ENCODE assay signal across 5 worm cellular contexts in genomic region chrII:9258034-9258556, ce11.
TF ChIP-seq lines count a peak whose summit lies in the region.

No protein-coding gene starts in this region.

TF ChIP-seq in whole organism, L1 larva, 84 proteins besides CTCF, POLR2A, EP300 and RAD21:
- TF ChIP-seq dsc-1 (tag; optimal IDR thresholded peaks at IDR 0.05; lab: Kevin White, UChicago) (peak; percentile 45), efl-1 (optimal IDR thresholded peaks at IDR 0.05; lab: Kevin White, UChicago) (no peak), efl-1 (GFP tag; optimal IDR thresholded peaks at IDR 0.05 in 1 of 2; lab: Kevin White, UChicago) (peak in 1 of 2 experiments; percentile 33), mep-1 (tag; optimal IDR thresholded peaks at IDR 0.05; lab: Kevin White, UChicago) (no peak), ceh-63 (GFP tag; optimal IDR thresholded peaks at IDR 0.05; lab: Kevin White, UChicago) (no peak), blmp-1 (tag; optimal IDR thresholded peaks at IDR 0.05; lab: Kevin White, UChicago) (peak; percentile 41)

TF ChIP-seq in whole organism, early embryonic, 17 proteins besides CTCF, POLR2A, EP300 and RAD21:
- TF ChIP-seq hnd-1 (tag; optimal IDR thresholded peaks at IDR 0.05; lab: Kevin White, UChicago) = no peak
- peak; percentile 35 for TF ChIP-seq hmg-4 (GFP tag; optimal IDR thresholded peaks at IDR 0.05; lab: Kevin White, UChicago)
- peak; percentile 51 for TF ChIP-seq B0310.2 (tag; optimal IDR thresholded peaks at IDR 0.05; lab: Kevin White, UChicago)
- no peak for TF ChIP-seq F13C5.2 (tag; optimal IDR thresholded peaks at IDR 0.05; lab: Kevin White, UChicago)
- peak; percentile 80 for TF ChIP-seq ama-1 (optimal IDR thresholded peaks at IDR 0.05; lab: Kevin White, UChicago)

TF ChIP-seq in whole organism, late embryonic, 69 proteins besides CTCF, POLR2A, EP300 and RAD21:
- peak; percentile 17 for TF ChIP-seq ceh-6 (GFP tag; optimal IDR thresholded peaks at IDR 0.05; lab: Kevin White, UChicago)
- no peak for TF ChIP-seq ttx-3 (tag; optimal IDR thresholded peaks at IDR 0.05; lab: Kevin White, UChicago)
- TF ChIP-seq odd-2 (tag; optimal IDR thresholded peaks at IDR 0.05; lab: Kevin White, UChicago) = no peak
- peak; percentile 25 for TF ChIP-seq madf-2 (tag; optimal IDR thresholded peaks at IDR 0.05; lab: Kevin White, UChicago)
- TF ChIP-seq ceh-14 (tag; optimal IDR thresholded peaks at IDR 0.05; lab: Kevin White, UChicago) = no peak
- TF ChIP-seq K02D7.2 (tag; optimal IDR thresholded peaks at IDR 0.05; lab: Kevin White, UChicago) = no peak
- TF ChIP-seq ceh-19 (GFP tag; optimal IDR thresholded peaks at IDR 0.05; lab: Kevin White, UChicago) = no peak
- TF ChIP-seq gmeb-2 (tag; optimal IDR thresholded peaks at IDR 0.05; lab: Kevin White, UChicago) = no peak
- TF ChIP-seq sox-4 (tag; optimal IDR thresholded peaks at IDR 0.05; lab: Kevin White, UChicago) = no peak
- TF ChIP-seq C38D4.7 (GFP tag; optimal IDR thresholded peaks at IDR 0.05; lab: Kevin White, UChicago) = no peak
- no peak for TF ChIP-seq zip-5 (tag; optimal IDR thresholded peaks at IDR 0.05; lab: Kevin White, UChicago)
- TF ChIP-seq ceh-2 (tag; optimal IDR thresholded peaks at IDR 0.05; lab: Kevin White, UChicago) = no peak
- no peak for TF ChIP-seq ceh-18 (tag; optimal IDR thresholded peaks at IDR 0.05; lab: Kevin White, UChicago)
- peak; percentile 9 for TF ChIP-seq ceh-24 (tag; optimal IDR thresholded peaks at IDR 0.05; lab: Kevin White, UChicago)
- TF ChIP-seq T23F11.4 (GFP tag; optimal IDR thresholded peaks at IDR 0.05; lab: Kevin White, UChicago) = no peak
- no peak for TF ChIP-seq Y22D7AL.16 (tag; optimal IDR thresholded peaks at IDR 0.05; lab: Kevin White, UChicago)

TF ChIP-seq in whole organism, midembryonic, 9 proteins besides CTCF, POLR2A, EP300 and RAD21:
- TF ChIP-seq klf-2 (GFP tag; conservative IDR thresholded peaks at IDR 0.05; lab: Robert Waterston, UW) (no peak), cog-1 (tag; optimal IDR thresholded peaks at IDR 0.05; lab: Kevin White, UChicago) (peak; percentile 9), ztf-23 (GFP tag; IDR thresholded peaks at IDR 0.05; lab: Robert Waterston, UW) (no peak), ref-1 (GFP tag; conservative IDR thresholded peaks at IDR 0.05; lab: Robert Waterston, UW) (no peak), flt-1 (GFP tag; IDR thresholded peaks at IDR 0.05; lab: Robert Waterston, UW) (peak; percentile 52), tab-1 (GFP tag; IDR thresholded peaks at IDR 0.05; lab: Robert Waterston, UW) (no peak), ztf-29 (GFP tag; IDR thresholded peaks at IDR 0.05; lab: Robert Waterston, UW) (no peak), med-1 (GFP tag; optimal IDR thresholded peaks at IDR 0.05; lab: Kevin White, UChicago; ENCODE audit: insufficient read depth) (no peak), T22C8.4 (GFP tag; IDR thresholded peaks at IDR 0.05; lab: Robert Waterston, UW) (0 out of 2 replicates have a peak, but pooled peaks have one; percentile 11)
TF ChIP-seq in whole organism, midembryonic: peak in this region for 3.

TF ChIP-seq in whole organism, mixed stage, embryonic, 35 proteins besides CTCF, POLR2A, EP300 and RAD21:
- no peak for TF ChIP-seq snpc-4 (tag; optimal IDR thresholded peaks at IDR 0.05; lab: Kevin White, UChicago)
- no peak for TF ChIP-seq ceh-43 (GFP tag; optimal IDR thresholded peaks at IDR 0.05; lab: Kevin White, UChicago)
- peak; percentile 23 for TF ChIP-seq M03D4.4 (tag; optimal IDR thresholded peaks at IDR 0.05; lab: Kevin White, UChicago)
- peak; percentile 24 for TF ChIP-seq mls-2 (tag; optimal IDR thresholded peaks at IDR 0.05; lab: Kevin White, UChicago)
- TF ChIP-seq elt-1 (tag; optimal IDR thresholded peaks at IDR 0.05; lab: Kevin White, UChicago; ENCODE audit: borderline replicate concordance, insufficient read depth) = no peak
- no peak for TF ChIP-seq nhr-28 (tag; optimal IDR thresholded peaks at IDR 0.05; lab: Kevin White, UChicago)
- no peak for TF ChIP-seq ham-2 (GFP tag; optimal IDR thresholded peaks at IDR 0.05; lab: Kevin White, UChicago)
- no peak for TF ChIP-seq unc-120 (tag; optimal IDR thresholded peaks at IDR 0.05; lab: Kevin White, UChicago; ENCODE audit: poor library complexity, severe bottlenecking)
- no peak for TF ChIP-seq lin-32 (GFP tag; optimal IDR thresholded peaks at IDR 0.05; lab: Kevin White, UChicago)
- no peak for TF ChIP-seq unc-39 (tag; optimal IDR thresholded peaks at IDR 0.05; lab: Kevin White, UChicago)
- no peak for TF ChIP-seq blmp-1 (tag; optimal IDR thresholded peaks at IDR 0.05; lab: Kevin White, UChicago)
- TF ChIP-seq nhr-2 (tag; optimal IDR thresholded peaks at IDR 0.05; lab: Kevin White, UChicago) = no peak
- peak; percentile 35 for TF ChIP-seq sptf-1 (tag; optimal IDR thresholded peaks at IDR 0.05; lab: Kevin White, UChicago)
- TF ChIP-seq nhr-12 (tag; optimal IDR thresholded peaks at IDR 0.05; lab: Kevin White, UChicago) = no peak
- TF ChIP-seq flh-1 (GFP tag; optimal IDR thresholded peaks at IDR 0.05; lab: Kevin White, UChicago) = no peak
- peak; percentile 22 for TF ChIP-seq cnd-1 (tag; optimal IDR thresholded peaks at IDR 0.05; lab: Kevin White, UChicago)
- peak; percentile 9 for TF ChIP-seq ces-1 (GFP tag; optimal IDR thresholded peaks at IDR 0.05; lab: Kevin White, UChicago)
- TF ChIP-seq mep-1 (tag; optimal IDR thresholded peaks at IDR 0.05; lab: Kevin White, UChicago) = no peak
- TF ChIP-seq ceh-39 (tag; optimal IDR thresholded peaks at IDR 0.05; lab: Kevin White, UChicago) = no peak
- no peak for TF ChIP-seq lsy-2 (tag; optimal IDR thresholded peaks at IDR 0.05; lab: Kevin White, UChicago)
- no peak for TF ChIP-seq bed-3 (GFP tag; optimal IDR thresholded peaks at IDR 0.05; lab: Kevin White, UChicago)
- TF ChIP-seq ceh-83 (GFP tag; optimal IDR thresholded peaks at IDR 0.05; lab: Kevin White, UChicago) = peak; percentile 70
- no peak for TF ChIP-seq sem-2 (GFP tag; optimal IDR thresholded peaks at IDR 0.05; lab: Kevin White, UChicago)
- TF ChIP-seq zip-8 (tag; optimal IDR thresholded peaks at IDR 0.05; lab: Kevin White, UChicago) = no peak
- no peak for TF ChIP-seq unc-62 (GFP tag; optimal IDR thresholded peaks at IDR 0.05; lab: Kevin White, UChicago)
- no peak for TF ChIP-seq hlh-1 (tag; optimal IDR thresholded peaks at IDR 0.05; lab: Kevin White, UChicago)
- TF ChIP-seq drap-1 (GFP tag; optimal IDR thresholded peaks at IDR 0.05; lab: Kevin White, UChicago) = no peak
- TF ChIP-seq elt-3 (tag; optimal IDR thresholded peaks at IDR 0.05; lab: Kevin White, UChicago) = no peak
